Worm (Caenorhabditis elegans): ENCODE measurements around the gene Y24D9A.7.

The Y24D9A.7 gene

ce11 chrIV:4446884-4447283 is 41.9 kb upstream of the Y24D9A.7 start:
- TF ChIP-seq ttx-3 (tag; optimal IDR thresholded peaks at IDR 0.05) (no peak), hlh-8 (tag; optimal IDR thresholded peaks at IDR 0.05) (no peak), hlh-6 (tag; optimal IDR thresholded peaks at IDR 0.05) (no peak), ref-2 (tag; optimal IDR thresholded peaks at IDR 0.05) (no peak), madf-2 (tag; optimal IDR thresholded peaks at IDR 0.05) (no peak), sox-2 (GFP tag; IDR thresholded peaks at IDR 0.05) (no peak), unc-42 (tag; optimal IDR thresholded peaks at IDR 0.05) (no peak), nhr-232 (tag; optimal IDR thresholded peaks at IDR 0.05) (no peak), ama-1 (optimal IDR thresholded peaks at IDR 0.05) (peak; percentile 76), nhr-11 (tag; optimal IDR thresholded peaks at IDR 0.05) (no peak), ceh-48 (tag; optimal IDR thresholded peaks at IDR 0.05) (peak; percentile 69), odd-2 (tag; optimal IDR thresholded peaks at IDR 0.05) (no peak)

ce11 chrIV:4445711-4446290 is 40.8 kb upstream of the Y24D9A.7 start, which contains the start of the genes wapl-1 and htz-1:
Gene wapl-1, minus strand, starts transcription at chrIV:4445740.
Gene htz-1, plus strand, starts transcription at chrIV:4446216.
- TF ChIP-seq ceh-6 (GFP tag; optimal IDR thresholded peaks at IDR 0.05): no peak
- TF ChIP-seq hlh-6 (tag; optimal IDR thresholded peaks at IDR 0.05): no peak
- TF ChIP-seq sox-4 (tag; optimal IDR thresholded peaks at IDR 0.05): no peak
- no peak for TF ChIP-seq pag-3 (tag; optimal IDR thresholded peaks at IDR 0.05; ENCODE audit: borderline replicate concordance)
- no peak for TF ChIP-seq fkh-6 (tag; optimal IDR thresholded peaks at IDR 0.05)
- TF ChIP-seq gmeb-2 (tag; optimal IDR thresholded peaks at IDR 0.05): no peak
- TF ChIP-seq mec-3 (tag; optimal IDR thresholded peaks at IDR 0.05; ENCODE audit: borderline replicate concordance): no peak
- no peak for TF ChIP-seq ama-1 (optimal IDR thresholded peaks at IDR 0.05)
- peak; percentile 15 for TF ChIP-seq syd-9 (tag; optimal IDR thresholded peaks at IDR 0.05)
- TF ChIP-seq pros-1 (tag; optimal IDR thresholded peaks at IDR 0.05): no peak
- TF ChIP-seq tbx-2 (tag; optimal IDR thresholded peaks at IDR 0.05): peak; percentile 71
- TF ChIP-seq ceh-2 (tag; optimal IDR thresholded peaks at IDR 0.05): no peak
- TF ChIP-seq sox-2 (GFP tag; IDR thresholded peaks at IDR 0.05): no peak
- TF ChIP-seq ceh-48 (tag; optimal IDR thresholded peaks at IDR 0.05): peak; percentile 7
- no peak for TF ChIP-seq lin-11 (tag; optimal IDR thresholded peaks at IDR 0.05)
- no peak for TF ChIP-seq Y22D7AL.16 (tag; optimal IDR thresholded peaks at IDR 0.05)
- no peak for TF ChIP-seq ceh-19 (GFP tag; optimal IDR thresholded peaks at IDR 0.05)
- no peak for TF ChIP-seq zip-5 (tag; optimal IDR thresholded peaks at IDR 0.05)
- TF ChIP-seq npax-4 (tag; optimal IDR thresholded peaks at IDR 0.05): no peak
- no peak for TF ChIP-seq hlh-30 (tag; optimal IDR thresholded peaks at IDR 0.05; ENCODE audit: insufficient read depth)
- no peak for TF ChIP-seq odd-2 (tag; optimal IDR thresholded peaks at IDR 0.05)
- TF ChIP-seq ceh-22 (tag; optimal IDR thresholded peaks at IDR 0.05): peak; percentile 14
- no peak for TF ChIP-seq che-1 (tag; optimal IDR thresholded peaks at IDR 0.05)
- TF ChIP-seq unc-86 (tag; optimal IDR thresholded peaks at IDR 0.05): peak; percentile 9
- no peak for TF ChIP-seq ttx-3 (tag; optimal IDR thresholded peaks at IDR 0.05)
- no peak for TF ChIP-seq nhr-11 (tag; optimal IDR thresholded peaks at IDR 0.05)
- peak; percentile 58 for TF ChIP-seq ceh-14 (tag; optimal IDR thresholded peaks at IDR 0.05)
- no peak for TF ChIP-seq ceh-24 (tag; optimal IDR thresholded peaks at IDR 0.05)
- TF ChIP-seq sdc-2 (tag; optimal IDR thresholded peaks at IDR 0.05): no peak
- peak; percentile 19 for TF ChIP-seq ztf-16 (tag; optimal IDR thresholded peaks at IDR 0.05)
- peak; percentile 69 for TF ChIP-seq unc-55 (GFP tag; optimal IDR thresholded peaks at IDR 0.05)
- peak; percentile 74 for TF ChIP-seq ceh-18 (tag; optimal IDR thresholded peaks at IDR 0.05)
- peak; percentile 64 for TF ChIP-seq unc-42 (tag; optimal IDR thresholded peaks at IDR 0.05)
- TF ChIP-seq dmd-4 (tag; optimal IDR thresholded peaks at IDR 0.05; ENCODE audit: borderline replicate concordance): no peak
- TF ChIP-seq nfya-1 (tag; optimal IDR thresholded peaks at IDR 0.05): peak; percentile 95
- TF ChIP-seq ceh-30 (tag; optimal IDR thresholded peaks at IDR 0.05): no peak
- TF ChIP-seq hlh-15 (tag; optimal IDR thresholded peaks at IDR 0.05): no peak
- no peak for TF ChIP-seq pha-2 (tag; optimal IDR thresholded peaks at IDR 0.05)
- no peak for TF ChIP-seq ceh-9 (tag; optimal IDR thresholded peaks at IDR 0.05)
- peak; percentile 24 for TF ChIP-seq fax-1 (tag; optimal IDR thresholded peaks at IDR 0.05)
- peak; percentile 59 for TF ChIP-seq ceh-34 (tag; optimal IDR thresholded peaks at IDR 0.05)
- TF ChIP-seq elt-2 (tag; optimal IDR thresholded peaks at IDR 0.05): peak; percentile 51
- TF ChIP-seq C38D4.7 (GFP tag; optimal IDR thresholded peaks at IDR 0.05): no peak
- TF ChIP-seq pqm-1 (tag; optimal IDR thresholded peaks at IDR 0.05): no peak
- no peak for TF ChIP-seq elt-4 (tag; optimal IDR thresholded peaks at IDR 0.05)
- TF ChIP-seq lim-6 (tag; optimal IDR thresholded peaks at IDR 0.05): no peak
- peak; percentile 24 for TF ChIP-seq eyg-1 (tag; optimal IDR thresholded peaks at IDR 0.05)
